Fruit fly (Drosophila melanogaster): ENCODE results near the gene CG6216.
"Not testable (repeated sequence)": the region's sequence is repeated elsewhere in the genome, so short reads cannot be mapped to it uniquely, and the experiment has no call there.

CG6216 gene

DNA sequence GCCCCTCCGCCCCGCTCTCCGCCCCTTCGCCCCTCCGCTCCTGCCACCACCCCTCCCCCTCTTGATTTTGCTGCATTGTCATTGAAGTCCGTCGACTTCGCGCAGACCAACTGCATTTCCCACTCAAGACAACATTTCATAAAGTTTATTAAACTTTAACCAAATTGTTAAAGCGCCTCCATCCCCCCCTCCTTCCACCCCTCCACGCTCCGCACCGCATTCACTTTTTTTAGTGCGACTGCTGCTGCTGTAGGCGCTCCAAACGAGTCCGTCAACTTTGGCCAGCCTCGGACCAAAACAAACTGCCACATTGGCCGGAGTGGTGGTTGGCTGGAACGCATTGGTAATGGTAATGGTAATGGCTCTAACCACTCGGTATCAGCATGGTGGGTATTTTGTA is 11.7 kb downstream of the CG6216 start:
- TF ChIP-seq sv (GFP tag; optimal IDR thresholded peaks at IDR 0.05) (no peak), Myc (optimal IDR thresholded peaks at IDR 0.05) (no peak), Hnf4 (GFP tag; optimal IDR thresholded peaks at IDR 0.05) (no peak), pan (optimal IDR thresholded peaks at IDR 0.05) (no peak), brk (GFP tag; optimal IDR thresholded peaks at IDR 0.05) (no peak), dmrt93B (GFP tag; optimal IDR thresholded peaks at IDR 0.05) (no peak), HLH106 (tag; optimal IDR thresholded peaks at IDR 0.05) (no peak), Vsx2 (GFP tag; optimal IDR thresholded peaks at IDR 0.05; ENCODE audit: partially characterized antibody) (no peak), foxo (GFP tag; optimal IDR thresholded peaks at IDR 0.05) (no peak), fru (GFP tag; optimal IDR thresholded peaks at IDR 0.05) (no peak), Hr78 (GFP tag; optimal IDR thresholded peaks at IDR 0.05) (no peak), sage (GFP tag; optimal IDR thresholded peaks at IDR 0.05) (no peak), jim (GFP tag; optimal IDR thresholded peaks at IDR 0.05) (no peak), CG9705 (GFP tag; optimal IDR thresholded peaks at IDR 0.05) (no peak), ey (GFP tag; optimal IDR thresholded peaks at IDR 0.05) (no peak), CrebA (GFP tag; optimal IDR thresholded peaks at IDR 0.05; ENCODE audit: borderline replicate concordance) (no peak), N (GFP tag; optimal IDR thresholded peaks at IDR 0.05) (no peak), rgr (GFP tag; optimal IDR thresholded peaks at IDR 0.05) (no peak), Abd-B (GFP tag; optimal IDR thresholded peaks at IDR 0.05) (no peak)

DNA sequence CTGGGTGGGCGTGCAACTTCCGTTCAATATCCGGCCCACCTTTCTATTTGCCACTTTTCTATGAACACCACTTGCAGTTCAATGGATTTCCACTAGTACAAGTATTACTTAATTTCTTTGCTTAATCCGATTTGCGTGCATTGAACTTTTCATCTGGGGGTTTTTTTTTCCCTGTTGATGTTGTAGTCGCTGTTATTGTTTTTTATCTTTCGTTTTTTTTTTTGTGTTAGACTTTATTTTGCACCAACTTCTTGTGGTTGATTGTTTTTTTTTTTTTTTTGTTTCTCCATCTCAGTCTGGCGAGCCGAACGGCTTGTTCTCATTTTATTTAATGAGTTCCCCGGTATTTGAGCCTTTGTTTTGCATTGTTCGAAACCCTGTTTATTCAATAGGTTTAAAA is 14.2 kb downstream of the CG6216 start:
- TF ChIP-seq HLH106 (tag; optimal IDR thresholded peaks at IDR 0.05) (no peak), Dif (GFP tag; optimal IDR thresholded peaks at IDR 0.05; ENCODE audit: partially characterized antibody) (no peak), h (GFP tag; optimal IDR thresholded peaks at IDR 0.05) (no peak), tai (GFP tag; optimal IDR thresholded peaks at IDR 0.05) (no peak), rgr (GFP tag; optimal IDR thresholded peaks at IDR 0.05) (no peak)

DNA sequence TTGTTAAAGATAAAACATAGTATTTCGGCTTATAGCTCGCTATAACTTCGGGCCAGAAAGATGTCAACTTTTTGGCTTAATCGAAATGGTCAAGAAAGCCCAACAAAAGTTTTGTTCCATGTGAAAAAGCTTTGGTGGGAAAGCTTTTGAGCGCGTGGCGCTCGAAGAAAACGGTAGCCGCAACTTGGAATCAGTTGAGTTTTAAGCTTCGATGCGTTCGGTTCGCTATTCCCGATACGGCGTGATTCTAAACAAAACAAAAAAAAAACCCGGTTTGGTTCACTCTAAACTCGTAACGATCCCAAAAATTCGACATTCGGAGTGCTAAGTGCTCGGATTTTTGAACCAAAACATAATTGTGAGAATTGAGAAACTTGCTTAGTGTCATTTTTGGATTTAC is 14.7 kb downstream of the CG6216 start, which contains the start of gene IRSp53:
Gene IRSp53, plus strand, starts transcription at position 204 of the 400 bp plus-strand sequence.
- TF ChIP-seq CrebA (GFP tag; optimal IDR thresholded peaks at IDR 0.05; ENCODE audit: borderline replicate concordance) (peak; percentile 20), Hnf4 (GFP tag; optimal IDR thresholded peaks at IDR 0.05) (no peak)

DNA sequence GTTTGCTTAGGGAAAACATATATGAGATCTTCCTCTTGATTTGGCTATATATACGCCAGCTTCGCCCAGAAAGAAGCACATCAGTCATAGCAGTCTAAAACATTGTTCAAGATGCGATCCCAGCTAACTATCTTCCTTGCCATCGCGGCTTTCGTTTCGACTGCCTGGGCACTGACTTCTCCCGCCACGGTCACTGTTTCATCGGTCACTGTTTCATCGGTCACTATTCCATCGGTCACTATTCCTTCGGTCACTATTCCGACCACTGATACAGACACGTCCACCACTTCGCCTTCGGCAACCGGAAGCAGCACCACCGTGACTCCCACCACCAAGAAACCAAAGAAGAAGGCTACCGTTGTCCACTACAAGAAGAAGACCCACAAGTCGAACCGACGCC is 15.7 kb downstream of the CG6216 start, which contains the start of gene CG14143:
Gene CG14143, plus strand, starts transcription at position 102 of the 400 bp plus-strand sequence.
- not testable (repeated sequence) for TF ChIP-seq Dfd (GFP tag; optimal IDR thresholded peaks at IDR 0.05); dsf (GFP tag; optimal IDR thresholded peaks at IDR 0.05; ENCODE audit: borderline replicate concordance); br (GFP tag; optimal IDR thresholded peaks at IDR 0.05)

DNA sequence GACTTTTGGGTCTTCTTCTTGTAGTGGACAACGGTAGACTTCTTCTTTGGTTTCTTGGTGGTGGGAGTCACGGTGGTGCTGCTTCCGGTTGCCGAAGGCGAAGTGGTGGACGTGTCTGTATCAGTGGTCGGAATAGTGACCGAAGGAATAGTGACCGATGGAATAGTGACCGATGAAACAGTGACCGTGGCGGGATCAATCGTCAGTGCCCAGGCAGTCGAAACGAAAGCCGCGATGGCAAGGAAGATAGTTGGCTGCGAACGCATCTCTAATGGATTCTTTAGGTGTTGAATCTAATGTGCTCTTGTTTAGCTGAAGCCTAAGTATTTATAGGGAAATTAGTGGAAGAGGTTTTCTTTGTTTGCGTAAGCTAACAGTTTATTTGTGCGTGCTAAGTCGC is 18.5 kb downstream of the CG6216 start, which contains the start of gene CG32074:
Gene CG32074, minus strand, starts transcription at position 268 of the 400 bp plus-strand sequence.
- not testable (repeated sequence) for TF ChIP-seq dsf (GFP tag; optimal IDR thresholded peaks at IDR 0.05; ENCODE audit: borderline replicate concordance); dmrt93B (GFP tag; optimal IDR thresholded peaks at IDR 0.05); Myc (optimal IDR thresholded peaks at IDR 0.05)

DNA sequence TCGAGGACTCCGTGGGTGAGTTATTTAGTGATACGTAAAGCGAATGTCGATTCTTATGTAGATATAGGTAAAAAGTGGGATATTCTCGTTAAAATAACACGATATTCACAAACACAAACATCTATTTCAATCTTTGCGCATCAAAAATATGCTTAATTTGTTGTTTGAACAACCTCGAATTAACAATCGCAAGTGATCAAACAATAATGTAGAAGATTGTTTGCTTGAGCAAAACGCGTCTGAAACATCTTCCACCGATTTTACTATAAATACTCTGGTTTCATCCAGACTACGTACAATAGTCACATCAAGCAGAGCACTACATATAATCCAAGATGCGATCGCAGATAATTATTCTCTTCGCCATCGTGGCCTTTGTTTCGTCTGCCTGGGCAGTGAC is 20.1 kb downstream of the CG6216 start, which contains the start of gene nol:
Gene nol, plus strand, starts transcription at position 301 of the 400 bp plus-strand sequence.
- TF ChIP-seq Hr83 (GFP tag; optimal IDR thresholded peaks at IDR 0.05; ENCODE audit: poor library complexity, severe bottlenecking) (no peak), fru (GFP tag; optimal IDR thresholded peaks at IDR 0.05) (no peak), OdsH (GFP tag; optimal IDR thresholded peaks at IDR 0.05) (no peak), lola (GFP tag; optimal IDR thresholded peaks at IDR 0.05) (no peak), br (GFP tag; optimal IDR thresholded peaks at IDR 0.05) (no peak), Dif (GFP tag; optimal IDR thresholded peaks at IDR 0.05; ENCODE audit: partially characterized antibody) (no peak), Hnf4 (GFP tag; optimal IDR thresholded peaks at IDR 0.05) (no peak), GATAd (GFP tag; optimal IDR thresholded peaks at IDR 0.05) (no peak), N (GFP tag; optimal IDR thresholded peaks at IDR 0.05) (no peak), dl (GFP tag; optimal IDR thresholded peaks at IDR 0.05; ENCODE audit: insufficient read depth in 1 of 2, partially characterized antibody in 2 of 2) (no peak), Mio (GFP tag; optimal IDR thresholded peaks at IDR 0.05) (no peak), rgr (GFP tag; optimal IDR thresholded peaks at IDR 0.05) (no peak), usp (GFP tag; optimal IDR thresholded peaks at IDR 0.05) (no peak), Hr78 (GFP tag; optimal IDR thresholded peaks at IDR 0.05) (no peak), sage (GFP tag; optimal IDR thresholded peaks at IDR 0.05) (no peak), CG9705 (GFP tag; optimal IDR thresholded peaks at IDR 0.05) (no peak)

Data from whole organism, wandering third instar larva.